Fruit fly (Drosophila melanogaster) whole organism, prepupa: ENCODE results near the gene CG10943.
A peak's percentile ranks its signal among the peaks of the same experiment; 100 is the strongest.

Experiments used
- Blimp-1 ChIP-seq: fragments of 200-800 bp; sonication (Bioruptor generic); optimal IDR thresholded peaks from 3 replicates; lab custom pipeline; 2017; ENCODE audit warnings: missing biosample characterization, missing genetic modification characterization, mild to moderate bottlenecking, moderate library complexity, missing genetic modification reagents
- CG10631 ChIP-seq: fragments of 200-800 bp; sonication (Bioruptor generic); optimal IDR thresholded peaks from 2 replicates; lab custom pipeline; 2016; ENCODE audit warnings: missing biosample characterization, missing genetic modification characterization
- CG11762 ChIP-seq: fragments of 200-800 bp; sonication (Bioruptor generic); optimal IDR thresholded peaks from 3 replicates; lab custom pipeline; 2016; ENCODE audit warnings: missing biosample characterization, missing genetic modification characterization; ENCODE audit not compliant: insufficient read depth
- CG15336 ChIP-seq: fragments of 200-800 bp; sonication (Bioruptor generic); IDR thresholded peaks from 2 replicates; pipeline ENCODE4 v1.3.6; 2022; ENCODE audit warnings: missing biosample characterization, missing genetic modification characterization
- CG1621 ChIP-seq: fragments of 200-800 bp; sonication (Bioruptor generic); optimal IDR thresholded peaks from 3 replicates; lab custom pipeline; 2018; ENCODE audit warnings: missing biosample characterization, mild to moderate bottlenecking, missing genetic modification characterization
- CG16779 ChIP-seq: fragments of 200-800 bp; sonication (Bioruptor generic); optimal IDR thresholded peaks from 3 replicates; lab custom pipeline; 2017; ENCODE audit warnings: missing biosample characterization, mild to moderate bottlenecking, missing genetic modification characterization
- CG3032 ChIP-seq: fragments of 200-800 bp; optimal IDR thresholded peaks from 2 replicates; lab custom pipeline; 2019; ENCODE audit warnings: missing biosample characterization, mild to moderate bottlenecking, missing genetic modification characterization, moderate library complexity
- CG31627 ChIP-seq: fragments of 200-800 bp; sonication (Bioruptor generic); optimal IDR thresholded peaks from 3 replicates; lab custom pipeline; 2016; ENCODE audit warnings: missing biosample characterization, missing genetic modification characterization
- CG34406 ChIP-seq: fragments of 200-800 bp; sonication (Bioruptor generic); optimal IDR thresholded peaks from 3 replicates; lab custom pipeline; 2016; ENCODE audit warnings: missing biosample characterization, missing genetic modification characterization
- CG3919 ChIP-seq: fragments of 200-800 bp; sonication (Bioruptor generic); optimal IDR thresholded peaks from 3 replicates; lab custom pipeline; 2016; ENCODE audit warnings: missing biosample characterization, missing genetic modification characterization
- CG6276 ChIP-seq: fragments of 200-800 bp; sonication (Bioruptor generic); optimal IDR thresholded peaks from 2 replicates; lab custom pipeline; 2017; ENCODE audit warnings: missing biosample characterization, mild to moderate bottlenecking, missing genetic modification characterization
- CG6808 ChIP-seq: fragments of 200-800 bp; sonication (Bioruptor generic); optimal IDR thresholded peaks from 3 replicates; lab custom pipeline; 2017; ENCODE audit warnings: missing biosample characterization, missing genetic modification characterization, mild to moderate bottlenecking, moderate library complexity, missing genetic modification reagents
- CG8632 ChIP-seq: fragments of 200-800 bp; sonication (Bioruptor generic); optimal IDR thresholded peaks from 3 replicates; lab custom pipeline; 2016; ENCODE audit warnings: missing biosample characterization, missing genetic modification characterization
- Eip75B ChIP-seq: fragments of 200-800 bp; sonication (Bioruptor generic); optimal IDR thresholded peaks from 3 replicates; lab custom pipeline; 2016; ENCODE audit warnings: missing biosample characterization, missing genetic modification characterization
- Ets21C ChIP-seq: fragments of 200-800 bp; sonication (Bioruptor generic); optimal IDR thresholded peaks from 3 replicates; lab custom pipeline; 2016; ENCODE audit warnings: missing biosample characterization, missing genetic modification characterization
- Hr38 ChIP-seq: sonication (Bioruptor generic); optimal IDR thresholded peaks from 2 replicates; lab custom pipeline; 2016; ENCODE audit warnings: missing biosample characterization, missing genetic modification characterization
- Hr39 ChIP-seq: fragments of 200-800 bp; sonication (Bioruptor generic); optimal IDR thresholded peaks from 2 replicates; lab custom pipeline; 2016; ENCODE audit warnings: missing biosample characterization, missing genetic modification characterization
- Hr4 ChIP-seq: fragments of 200-800 bp; sonication (Bioruptor generic); optimal IDR thresholded peaks from 3 replicates; lab custom pipeline; 2016; ENCODE audit warnings: missing biosample characterization, missing genetic modification characterization
- Lpt ChIP-seq: fragments of 200-800 bp; sonication (Bioruptor generic); optimal IDR thresholded peaks from 3 replicates; lab custom pipeline; 2016; ENCODE audit warnings: missing biosample characterization, missing genetic modification characterization
- Met ChIP-seq: fragments of 200-800 bp; sonication (Bioruptor generic); optimal IDR thresholded peaks from 3 replicates; lab custom pipeline; 2016; ENCODE audit warnings: missing biosample characterization, missing genetic modification characterization
- OdsH ChIP-seq: fragments of 200-800 bp; sonication (Bioruptor generic); optimal IDR thresholded peaks from 3 replicates; lab custom pipeline; 2016; ENCODE audit warnings: missing biosample characterization, missing genetic modification characterization
- Sox102F ChIP-seq: fragments of 200-800 bp; sonication (Bioruptor generic); optimal IDR thresholded peaks from 2 replicates; lab custom pipeline; 2016; ENCODE audit warnings: missing biosample characterization, mild to moderate bottlenecking, missing genetic modification characterization
- Sox14 ChIP-seq: fragments of 200-800 bp; sonication (Bioruptor generic); optimal IDR thresholded peaks from 3 replicates; lab custom pipeline; 2016; ENCODE audit warnings: missing biosample characterization, missing genetic modification characterization
- Sox15 ChIP-seq: fragments of 200-800 bp; sonication (Bioruptor generic); optimal IDR thresholded peaks from 3 replicates; lab custom pipeline; 2016; ENCODE audit warnings: missing biosample characterization, missing genetic modification characterization
- achi ChIP-seq: fragments of 200-800 bp; sonication (Bioruptor generic); optimal IDR thresholded peaks from 3 replicates; lab custom pipeline; 2016; ENCODE audit warnings: missing biosample characterization, missing genetic modification characterization
- acj6 ChIP-seq: fragments of 200-800 bp; sonication (Bioruptor generic); optimal IDR thresholded peaks from 3 replicates; lab custom pipeline; 2016; ENCODE audit warnings: missing biosample characterization, missing genetic modification characterization
- cyc ChIP-seq: fragments of 200-800 bp; sonication (Bioruptor generic); optimal IDR thresholded peaks from 3 replicates; lab custom pipeline; 2016; ENCODE audit warnings: missing biosample characterization, missing genetic modification characterization
- fd59A ChIP-seq: fragments of 200-800 bp; sonication (Bioruptor generic); optimal IDR thresholded peaks from 2 replicates; lab custom pipeline; 2017; ENCODE audit warnings: missing biosample characterization, mild to moderate bottlenecking, missing genetic modification characterization, missing genetic modification reagents
- fkh ChIP-seq: fragments of 200-800 bp; sonication (Bioruptor generic); optimal IDR thresholded peaks from 3 replicates; lab custom pipeline; 2017; ENCODE audit warnings: missing biosample characterization, mild to moderate bottlenecking, missing genetic modification characterization, moderate library complexity
- net ChIP-seq: fragments of 200-800 bp; sonication (Bioruptor generic); optimal IDR thresholded peaks from 3 replicates; lab custom pipeline; 2016; ENCODE audit warnings: missing biosample characterization, missing genetic modification characterization
- pdm3 ChIP-seq: fragments of 200-800 bp; sonication (Bioruptor generic); optimal IDR thresholded peaks from 3 replicates; lab custom pipeline; 2016; ENCODE audit warnings: missing biosample characterization, missing genetic modification characterization
- salr ChIP-seq, 2 experiments: fragments of 200-800 bp; sonication (Bioruptor generic); optimal IDR thresholded peaks; 3 replicates each; lab custom pipeline; 2016 to 2018; ENCODE audit warnings: missing biosample characterization in 2 of 2, missing genetic modification characterization in 2 of 2, mild to moderate bottlenecking in 1 of 2
- ss ChIP-seq, 2 experiments: fragments of 200-800 bp; sonication (Bioruptor generic); optimal IDR thresholded peaks; 2 replicates in 1 of 2; 3 replicates in 1 of 2; lab custom pipeline; 2017 to 2018; ENCODE audit warnings: mild to moderate bottlenecking in 2 of 2, missing biosample characterization in 2 of 2, missing genetic modification characterization in 2 of 2, moderate library complexity in 1 of 2
- topi ChIP-seq: fragments of 200-800 bp; sonication (Bioruptor generic); optimal IDR thresholded peaks from 3 replicates; lab custom pipeline; 2016; ENCODE audit warnings: missing biosample characterization, missing genetic modification characterization

Gene CG10943

dm6 chr3L:12828532-12828931, 34.2 kb downstream of the CG10943 start:
- no peak for TF ChIP-seq Hr38
- no peak for TF ChIP-seq CG1621 (tag; lab: Kevin White, UChicago)
- TF ChIP-seq Lpt (GFP tag; lab: Kevin White, UChicago) = no peak
- no peak for TF ChIP-seq Eip75B (GFP tag; lab: Kevin White, UChicago)
- no peak for TF ChIP-seq Met (GFP tag; lab: Kevin White, UChicago)
- TF ChIP-seq CG3919 (GFP tag; lab: Kevin White, UChicago) = no peak
- no peak for TF ChIP-seq pdm3 (GFP tag; lab: Kevin White, UChicago)
- no peak for TF ChIP-seq Hr39 (GFP tag; lab: Kevin White, UChicago)
- TF ChIP-seq fkh (GFP tag; lab: Kevin White, UChicago) = no peak
- TF ChIP-seq Hr4 (GFP tag; lab: Kevin White, UChicago) = no peak
- TF ChIP-seq fd59A (GFP tag; lab: Kevin White, UChicago) = no peak
- TF ChIP-seq CG6808 (GFP tag; lab: Kevin White, UChicago) = no peak
- no peak for TF ChIP-seq salr (GFP tag; optimal IDR thresholded peaks at IDR 0.05; lab: Kevin White, UChicago)
- TF ChIP-seq achi (GFP tag; lab: Kevin White, UChicago) = no peak
- TF ChIP-seq CG16779 (tag; lab: Kevin White, UChicago) = no peak
- TF ChIP-seq Ets21C = no peak
- TF ChIP-seq net = no peak
- TF ChIP-seq ss (GFP tag; optimal IDR thresholded peaks at IDR 0.05; lab: Kevin White, UChicago) = no peak
- TF ChIP-seq OdsH (GFP tag; lab: Kevin White, UChicago) = no peak

dm6 chr3L:12827705-12828104, 35.0 kb downstream of the CG10943 start:
- TF ChIP-seq cyc (GFP tag; lab: Kevin White, UChicago) (no peak), Ets21C (no peak), OdsH (GFP tag; lab: Kevin White, UChicago) (no peak), CG8632 (GFP tag; lab: Kevin White, UChicago) (no peak), CG10631 (GFP tag; lab: Kevin White, UChicago) (no peak), CG3032 (tag; lab: Kevin White, UChicago) (no peak), CG3919 (GFP tag; lab: Kevin White, UChicago) (no peak), Sox14 (GFP tag; lab: Kevin White, UChicago) (no peak), Eip75B (GFP tag; lab: Kevin White, UChicago) (no peak), Blimp-1 (no peak), Sox102F (GFP tag; lab: Kevin White, UChicago) (no peak), fd59A (GFP tag; lab: Kevin White, UChicago) (no peak), CG16779 (tag; lab: Kevin White, UChicago) (no peak), CG6276 (GFP tag; lab: Kevin White, UChicago) (no peak), CG15336 (GFP tag; lab: Robert Waterston, UW) (no peak), CG11762 (no peak), CG34406 (GFP tag; lab: Kevin White, UChicago) (no peak), CG31627 (GFP tag; lab: Kevin White, UChicago) (no peak), topi (no peak), Hr39 (GFP tag; lab: Kevin White, UChicago) (no peak)
- TF ChIP-seq, all 60 proteins: peak for 0

dm6 chr3L:12815756-12816155, 47.0 kb downstream of the CG10943 start:
- TF ChIP-seq CG16779 (tag; lab: Kevin White, UChicago) (no peak), Sox15 (GFP tag; lab: Kevin White, UChicago) (no peak), CG15336 (GFP tag; lab: Robert Waterston, UW) (peak; percentile 11; the same call in 1 of the 2 replicates)
- TF ChIP-seq, all 60 proteins: peak for 1

- TF ChIP-seq Met (GFP tag; lab: Kevin White, UChicago) (no peak), acj6 (GFP tag; lab: Kevin White, UChicago) (no peak), CG34406 (GFP tag; lab: Kevin White, UChicago) (no peak)
- TF ChIP-seq, all 60 proteins: peak for 0
These were observed 47.9 kb downstream of the CG10943 start for dm6 chr3L:12814806-12815205.
